Worm (Caenorhabditis elegans): ENCODE measurements around the gene clc-22.

clc-22 gene

ce11 chrII:3982313-3982712 is 13.6 kb downstream of the clc-22 start, which contains the start of gene lin-31:
Gene lin-31 (plus strand): TSS chrII:3982549.
- peak; percentile 76 for TF ChIP-seq nfya-1 (tag; optimal IDR thresholded peaks at IDR 0.05; ENCODE audit: insufficient read depth)
- TF ChIP-seq elt-3 (tag; optimal IDR thresholded peaks at IDR 0.05): no peak

- TF ChIP-seq aly-2 (tag; optimal IDR thresholded peaks at IDR 0.05) (no peak), nhr-237 (tag; optimal IDR thresholded peaks at IDR 0.05) (no peak), snpc-4 (tag; optimal IDR thresholded peaks at IDR 0.05) (no peak), nhr-67 (tag; optimal IDR thresholded peaks at IDR 0.05) (no peak), fos-1 (tag; optimal IDR thresholded peaks at IDR 0.05) (no peak), ceh-9 (tag; optimal IDR thresholded peaks at IDR 0.05) (no peak), unc-39 (tag; optimal IDR thresholded peaks at IDR 0.05) (no peak), nfya-1 (tag; optimal IDR thresholded peaks at IDR 0.05; ENCODE audit: insufficient read depth) (no peak)
Observed at ce11 chrII:3980373-3980772, 15.5 kb downstream of the clc-22 start.

- TF ChIP-seq fkh-10 (GFP tag; optimal IDR thresholded peaks at IDR 0.05) (no peak), nhr-28 (tag; optimal IDR thresholded peaks at IDR 0.05) (no peak), egl-5 (tag; optimal IDR thresholded peaks at IDR 0.05) (no peak), nhr-43 (tag; optimal IDR thresholded peaks at IDR 0.05; ENCODE audit: poor library complexity, severe bottlenecking) (no peak), elt-3 (tag; optimal IDR thresholded peaks at IDR 0.05) (no peak), ceh-9 (tag; optimal IDR thresholded peaks at IDR 0.05) (no peak), sea-2 (GFP tag; optimal IDR thresholded peaks at IDR 0.05) (no peak), nhr-77 (tag; optimal IDR thresholded peaks at IDR 0.05) (no peak), nhr-23 (tag; optimal IDR thresholded peaks at IDR 0.05) (no peak), nhr-237 (tag; optimal IDR thresholded peaks at IDR 0.05) (no peak), ceh-28 (tag; optimal IDR thresholded peaks at IDR 0.05) (no peak), elt-1 (tag; optimal IDR thresholded peaks at IDR 0.05) (no peak), ztf-11 (tag; optimal IDR thresholded peaks at IDR 0.05) (no peak), egl-27 (tag; optimal IDR thresholded peaks at IDR 0.05) (no peak), R02D3.7 (tag; optimal IDR thresholded peaks at IDR 0.05) (no peak), nhr-25 (tag; optimal IDR thresholded peaks at IDR 0.05) (no peak), elt-2 (tag; optimal IDR thresholded peaks at IDR 0.05) (no peak), daf-12 (tag; optimal IDR thresholded peaks at IDR 0.05) (no peak), lin-15B (tag; optimal IDR thresholded peaks at IDR 0.05) (no peak)
Observed at ce11 chrII:3978198-3978597, 17.7 kb downstream of the clc-22 start.

ce11 chrII:3975942-3976341 is 19.9 kb downstream of the clc-22 start, which contains the start of gene dos-2:
Gene dos-2 (plus strand): TSS chrII:3976242.
- TF ChIP-seq snpc-4 (tag; optimal IDR thresholded peaks at IDR 0.05) (no peak), ztf-4 (tag; optimal IDR thresholded peaks at IDR 0.05) (no peak), nhr-77 (tag; optimal IDR thresholded peaks at IDR 0.05) (no peak), aly-2 (tag; optimal IDR thresholded peaks at IDR 0.05) (no peak), skn-1 (tag; optimal IDR thresholded peaks at IDR 0.05) (no peak), mdl-1 (tag; optimal IDR thresholded peaks at IDR 0.05) (no peak), mml-1 (tag; optimal IDR thresholded peaks at IDR 0.05) (no peak), fkh-10 (GFP tag; optimal IDR thresholded peaks at IDR 0.05) (no peak), pha-4 (tag; optimal IDR thresholded peaks at IDR 0.05) (no peak), ceh-82 (tag; optimal IDR thresholded peaks at IDR 0.05) (no peak), nhr-67 (tag; optimal IDR thresholded peaks at IDR 0.05) (no peak), ZK546.5 (tag; optimal IDR thresholded peaks at IDR 0.05) (no peak), R02D3.7 (tag; optimal IDR thresholded peaks at IDR 0.05) (no peak), nfya-1 (tag; optimal IDR thresholded peaks at IDR 0.05; ENCODE audit: insufficient read depth) (no peak), jun-1 (tag; optimal IDR thresholded peaks at IDR 0.05) (no peak), ceh-28 (tag; optimal IDR thresholded peaks at IDR 0.05) (no peak), fos-1 (tag; optimal IDR thresholded peaks at IDR 0.05) (no peak), ztf-11 (tag; optimal IDR thresholded peaks at IDR 0.05) (no peak)

ce11 chrII:3974953-3975352 is 20.9 kb downstream of the clc-22 start, which contains the start of gene cank-26:
Gene cank-26 (minus strand): TSS chrII:3975065.
- no peak for TF ChIP-seq elt-1 (tag; optimal IDR thresholded peaks at IDR 0.05)
- TF ChIP-seq nfya-1 (tag; optimal IDR thresholded peaks at IDR 0.05; ENCODE audit: insufficient read depth): no peak
- TF ChIP-seq nhr-67 (tag; optimal IDR thresholded peaks at IDR 0.05): no peak
- TF ChIP-seq egl-5 (tag; optimal IDR thresholded peaks at IDR 0.05): no peak
- no peak for TF ChIP-seq elt-2 (tag; optimal IDR thresholded peaks at IDR 0.05)
- TF ChIP-seq nhr-237 (tag; optimal IDR thresholded peaks at IDR 0.05): no peak
- TF ChIP-seq hmg-11 (tag; optimal IDR thresholded peaks at IDR 0.05): no peak
- no peak for TF ChIP-seq jun-1 (tag; optimal IDR thresholded peaks at IDR 0.05)
- no peak for TF ChIP-seq mml-1 (tag; optimal IDR thresholded peaks at IDR 0.05)
- TF ChIP-seq eor-1 (tag; optimal IDR thresholded peaks at IDR 0.05): no peak
- TF ChIP-seq skn-1 (tag; optimal IDR thresholded peaks at IDR 0.05): no peak
- TF ChIP-seq R02D3.7 (tag; optimal IDR thresholded peaks at IDR 0.05): no peak
- no peak for TF ChIP-seq nhr-43 (tag; optimal IDR thresholded peaks at IDR 0.05; ENCODE audit: poor library complexity, severe bottlenecking)
- no peak for TF ChIP-seq nhr-77 (tag; optimal IDR thresholded peaks at IDR 0.05)

Measured in whole organism, L3 larva.